Worm (Caenorhabditis elegans) whole organism, late embryonic: Measurements from ENCODE around the gene C09F12.2.

ENCODE experiments used
- T23F11.4 ChIP-seq: fragments of 200-800 bp; sonication (Bioruptor generic); optimal IDR thresholded peaks from 2 replicates; lab custom pipeline; 2018; ENCODE audit warnings: mild to moderate bottlenecking, missing genetic modification characterization, missing compliant biosample characterization
- ahr-1 ChIP-seq: sonication (generic microtip); optimal IDR thresholded peaks from 2 replicates; lab custom pipeline; 2016; ENCODE audit warnings: missing genetic modification characterization, missing compliant biosample characterization
- ceh-24 ChIP-seq: sonication (generic microtip); optimal IDR thresholded peaks from 2 replicates; lab custom pipeline; 2016; ENCODE audit warnings: mild to moderate bottlenecking, missing genetic modification characterization, missing compliant biosample characterization
- ceh-45 ChIP-seq: fragments of 200-800 bp; sonication (Bioruptor generic); IDR thresholded peaks from 2 replicates; pipeline ENCODE4 v1.3.6; 2022; ENCODE audit warnings: missing genetic modification reagents, missing genetic modification characterization, missing compliant biosample characterization
- che-1 ChIP-seq: sonication (generic microtip); optimal IDR thresholded peaks from 2 replicates; lab custom pipeline; 2016; ENCODE audit warnings: mild to moderate bottlenecking, missing genetic modification characterization, missing compliant biosample characterization
- elt-2 ChIP-seq: sonication (generic microtip); optimal IDR thresholded peaks from 2 replicates; lab custom pipeline; 2016; ENCODE audit warnings: missing genetic modification reagents, missing genetic modification characterization, missing compliant biosample characterization
- ets-4 ChIP-seq: sonication (generic microtip); optimal IDR thresholded peaks from 2 replicates; lab custom pipeline; 2016; ENCODE audit warnings: missing genetic modification characterization, missing compliant biosample characterization
- fkh-10 ChIP-seq: fragments of 150-350 bp; optimal IDR thresholded peaks from 2 replicates; lab custom pipeline; 2014; ENCODE audit warnings: missing biosample characterization, missing genetic modification reagents, missing genetic modification characterization
- hlh-8 ChIP-seq: sonication (generic microtip); optimal IDR thresholded peaks from 2 replicates; lab custom pipeline; 2016; ENCODE audit warnings: missing genotype, missing genetic modification characterization, missing compliant biosample characterization
- nhr-11 ChIP-seq: fragments of 150-350 bp; optimal IDR thresholded peaks from 2 replicates; lab custom pipeline; 2014; ENCODE audit warnings: missing biosample characterization, missing genetic modification characterization
- nhr-232 ChIP-seq: sonication (generic microtip); optimal IDR thresholded peaks from 2 replicates; lab custom pipeline; 2016; ENCODE audit warnings: missing genetic modification characterization, missing compliant biosample characterization
- pha-4 ChIP-seq: fragments of 150-350 bp; optimal IDR thresholded peaks from 2 replicates; lab custom pipeline; 2018; ENCODE audit warnings: missing biosample characterization, missing genetic modification reagents, missing genetic modification characterization
- rnt-1 ChIP-seq: sonication (generic microtip); optimal IDR thresholded peaks from 2 replicates; lab custom pipeline; 2016; ENCODE audit warnings: missing genetic modification characterization, missing compliant biosample characterization

DNA sequence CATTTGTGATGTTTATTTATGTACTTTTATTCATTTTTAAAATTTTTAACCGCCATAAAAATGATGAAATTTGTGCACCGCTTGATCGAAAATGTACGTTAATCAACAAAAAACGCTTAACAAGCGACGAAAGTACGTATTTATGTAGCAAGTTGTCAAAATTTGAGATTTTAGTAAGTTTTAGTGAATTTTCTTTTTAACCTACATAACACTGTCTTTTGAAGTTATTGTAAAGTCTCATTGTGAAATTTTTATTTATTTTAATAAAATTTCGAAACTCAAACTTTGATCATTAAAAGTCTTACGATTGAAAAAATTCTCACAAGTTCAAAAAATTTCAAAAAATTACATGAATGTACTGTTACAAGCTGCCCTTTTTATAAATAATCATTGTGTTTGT is 43.6 kb downstream of the C09F12.2 start:
- TF ChIP-seq fkh-10 (GFP tag; lab: Kevin White, UChicago): no peak
- TF ChIP-seq hlh-8 (tag; lab: Kevin White, UChicago): no peak
- TF ChIP-seq pha-4 (tag; lab: Kevin White, UChicago): no peak
- TF ChIP-seq elt-2 (tag; lab: Kevin White, UChicago): no peak
- no peak for TF ChIP-seq che-1
- no peak for TF ChIP-seq rnt-1
- TF ChIP-seq ahr-1 (tag; lab: Kevin White, UChicago): no peak
- TF ChIP-seq ceh-45: no peak
- no peak for TF ChIP-seq nhr-232 (tag; lab: Kevin White, UChicago)
- no peak for TF ChIP-seq nhr-11 (tag; lab: Kevin White, UChicago)
- no peak for TF ChIP-seq ets-4
- no peak for TF ChIP-seq ceh-24 (tag; lab: Kevin White, UChicago)
- no peak for TF ChIP-seq T23F11.4 (GFP tag; lab: Kevin White, UChicago)
